Fruit fly (Drosophila melanogaster): ENCODE results near the gene fd3F.

Gene fd3F

DNA sequence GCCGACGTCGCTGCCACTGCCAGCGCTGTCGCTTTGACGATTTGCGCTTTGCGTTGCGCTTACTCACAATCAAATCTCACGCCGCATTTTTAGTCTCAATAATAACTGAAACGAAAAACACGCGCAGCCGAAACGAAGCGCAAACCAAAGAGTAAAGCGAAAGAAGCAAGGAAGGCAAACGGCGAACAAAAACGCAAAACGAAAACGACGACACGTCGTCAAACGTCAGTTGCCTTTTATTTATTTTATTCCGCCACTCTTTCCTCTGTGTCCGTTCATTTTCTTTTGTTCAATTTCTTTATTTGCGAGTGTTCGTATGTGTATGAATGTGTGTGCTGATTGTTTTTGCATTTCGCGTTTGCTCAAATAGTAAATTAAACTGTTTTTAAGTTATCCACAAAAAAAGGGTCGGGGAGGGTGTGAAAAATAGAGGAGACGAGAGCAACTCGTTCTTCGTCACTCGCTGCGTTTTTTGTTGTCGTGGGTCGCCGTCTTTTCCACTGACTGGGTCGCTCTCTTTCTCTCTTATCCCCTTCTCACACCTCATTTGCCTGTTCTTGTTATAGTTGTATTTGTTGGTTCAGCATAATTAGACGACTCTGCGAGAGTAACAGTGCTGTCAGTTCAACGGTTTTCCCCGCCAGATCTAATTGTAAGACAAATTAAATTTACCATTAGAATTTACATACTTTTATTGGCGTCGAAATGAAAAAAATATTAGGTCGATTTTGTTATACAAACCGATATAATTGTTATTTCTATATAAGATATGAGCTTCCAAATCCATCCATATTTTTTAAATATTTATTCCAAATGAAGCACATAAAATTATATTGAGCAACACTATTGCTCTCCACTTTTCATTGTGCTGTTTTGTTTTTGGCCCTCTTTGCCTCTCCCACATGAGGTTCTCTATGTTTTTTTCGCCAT, 29.0 kb upstream of the fd3F start (continued):
- TF ChIP-seq B-H2 (GFP tag; optimal IDR thresholded peaks at IDR 0.05) (peak; percentile 77), CG7372 (GFP tag; IDR thresholded peaks at IDR 0.05) (peak; percentile 74), Dref (GFP tag; IDR thresholded peaks at IDR 0.05) (no peak), Eip74EF (GFP tag; optimal IDR thresholded peaks at IDR 0.05) (peak in 1 of 2 experiments; percentile 56), schlank (tag; optimal IDR thresholded peaks at IDR 0.05) (peak; percentile 65), emc (GFP tag; optimal IDR thresholded peaks at IDR 0.05) (no peak), Lim3 (GFP tag; IDR thresholded peaks at IDR 0.05) (no peak), zen (tag; optimal IDR thresholded peaks at IDR 0.05) (peak; percentile 69), cad (GFP tag; optimal IDR thresholded peaks at IDR 0.05) (no peak), eyg (GFP tag; optimal IDR thresholded peaks at IDR 0.05) (peak; percentile 47), gem (tag; optimal IDR thresholded peaks at IDR 0.05) (peak; percentile 87), B-H1 (GFP tag; IDR thresholded peaks at IDR 0.05) (peak; percentile 42; the same call in 1 of the 3 replicates), CG3163 (GFP tag; optimal IDR thresholded peaks at IDR 0.05) (peak; percentile 57), kah (GFP tag; optimal IDR thresholded peaks at IDR 0.05) (peak; percentile 33), CG34376 (GFP tag; optimal IDR thresholded peaks at IDR 0.05) (peak; percentile 72), al (GFP tag; IDR thresholded peaks at IDR 0.05) (peak; percentile 72), MTF-1 (GFP tag; optimal IDR thresholded peaks at IDR 0.05; ENCODE audit: borderline replicate concordance) (no peak), Taf1 (GFP tag; IDR thresholded peaks at IDR 0.05) (peak; percentile 56), ranshi (GFP tag; IDR thresholded peaks at IDR 0.05) (no peak; the same call in 1 of the 2 replicates), Myb (GFP tag; optimal IDR thresholded peaks at IDR 0.05) (peak; percentile 23), Fer2 (tag; optimal IDR thresholded peaks at IDR 0.05) (peak; percentile 55), hth (optimal IDR thresholded peaks at IDR 0.05) (no peak), CG4820 (GFP tag; optimal IDR thresholded peaks at IDR 0.05) (peak; percentile 55), CG43689 (GFP tag; IDR thresholded peaks at IDR 0.05) (no peak), wdn (GFP tag; IDR thresholded peaks at IDR 0.05) (peak; percentile 65), Atf-2 (GFP tag; optimal IDR thresholded peaks at IDR 0.05) (no peak), exex (tag; optimal IDR thresholded peaks at IDR 0.05) (peak; percentile 64), Adf1 (GFP tag; IDR thresholded peaks at IDR 0.05) (peak; percentile 87), slp2 (GFP tag; optimal IDR thresholded peaks at IDR 0.05) (peak; percentile 6), CG11695 (GFP tag; IDR thresholded peaks at IDR 0.05) (peak; percentile 78), Usf (GFP tag; optimal IDR thresholded peaks at IDR 0.05) (peak; percentile 45), HmgZ (tag; optimal IDR thresholded peaks at IDR 0.05) (peak; percentile 57), bbx (GFP tag; IDR thresholded peaks at IDR 0.05; ENCODE audit: partially characterized antibody) (no peak), Dip3 (GFP tag; optimal IDR thresholded peaks at IDR 0.05) (peak; percentile 64), CG7556 (GFP tag; optimal IDR thresholded peaks at IDR 0.05) (peak; percentile 81), CG7963 (GFP tag; IDR thresholded peaks at IDR 0.05; ENCODE audit: partially characterized antibody) (no peak), CG11504 (tag; optimal IDR thresholded peaks at IDR 0.05) (peak; percentile 80), CG3726 (GFP tag; IDR thresholded peaks at IDR 0.05) (no peak), CG10654 (GFP tag; optimal IDR thresholded peaks at IDR 0.05) (peak; percentile 39), CG2116 (GFP tag; optimal IDR thresholded peaks at IDR 0.05) (peak; percentile 54), zfh2 (GFP tag; optimal IDR thresholded peaks at IDR 0.05) (peak; percentile 43), Ssrp (tag; optimal IDR thresholded peaks at IDR 0.05) (peak; percentile 59), Chrac-16 (GFP tag; optimal IDR thresholded peaks at IDR 0.05) (peak; percentile 48), CG31365 (tag; optimal IDR thresholded peaks at IDR 0.05) (no peak), lilli (GFP tag; optimal IDR thresholded peaks at IDR 0.05) (peak; percentile 77), Oli (tag; optimal IDR thresholded peaks at IDR 0.05) (peak; percentile 80), slbo (GFP tag; IDR thresholded peaks at IDR 0.05) (peak; percentile 77), yki (optimal IDR thresholded peaks at IDR 0.05) (no peak), CG9932 (GFP tag; IDR thresholded peaks at IDR 0.05) (peak; percentile 83), da (GFP tag; optimal IDR thresholded peaks at IDR 0.05) (no peak)

Measured in whole organism, embryonic.